Worm (Caenorhabditis elegans) whole organism, young adult: ENCODE data around the gene twk-7.

Source experiments
- C17E4.6 ChIP-seq: fragments of 200-800 bp; sonication (Bioruptor generic); IDR thresholded peaks from 2 replicates; pipeline ENCODE4 v1.3.6; 2022; ENCODE audit warnings: missing genetic modification reagents, missing genetic modification characterization, missing compliant biosample characterization
- D2030.7 ChIP-seq: fragments of 200-800 bp; sonication (Bioruptor generic); IDR thresholded peaks from 2 replicates; pipeline ENCODE4 v1.3.6; 2022; ENCODE audit warnings: missing genetic modification reagents, missing genetic modification characterization, missing compliant biosample characterization
- ama-1 ChIP-seq, 3 experiments: fragments of 150-350 bp in 1 of 3; sonication (generic microtip) in 2 of 3; optimal IDR thresholded peaks; 2 replicates each; lab custom pipeline; 2014 to 2018; ENCODE audit warnings: missing biosample characterization in 2 of 3, missing genetic modification characterization in 2 of 3, missing genetic modification reagents in 2 of 3
- cebp-2 ChIP-seq: fragments of 200-800 bp; sonication (Bioruptor generic); IDR thresholded peaks from 2 replicates; pipeline ENCODE4 v1.3.6; 2022; ENCODE audit warnings: missing genetic modification characterization, missing compliant biosample characterization
- pha-4 ChIP-seq: fragments of 150-350 bp; sonication (generic microtip); optimal IDR thresholded peaks from 2 replicates; lab custom pipeline; 2014; ENCODE audit warnings: missing biosample characterization, missing genetic modification reagents, missing genetic modification characterization
- rcor-1 ChIP-seq: fragments of 200-800 bp; sonication (Bioruptor generic); IDR thresholded peaks from 2 replicates; pipeline ENCODE4 v1.3.6; 2022; ENCODE audit warnings: missing genetic modification reagents, missing genetic modification characterization, missing compliant biosample characterization

DNA sequence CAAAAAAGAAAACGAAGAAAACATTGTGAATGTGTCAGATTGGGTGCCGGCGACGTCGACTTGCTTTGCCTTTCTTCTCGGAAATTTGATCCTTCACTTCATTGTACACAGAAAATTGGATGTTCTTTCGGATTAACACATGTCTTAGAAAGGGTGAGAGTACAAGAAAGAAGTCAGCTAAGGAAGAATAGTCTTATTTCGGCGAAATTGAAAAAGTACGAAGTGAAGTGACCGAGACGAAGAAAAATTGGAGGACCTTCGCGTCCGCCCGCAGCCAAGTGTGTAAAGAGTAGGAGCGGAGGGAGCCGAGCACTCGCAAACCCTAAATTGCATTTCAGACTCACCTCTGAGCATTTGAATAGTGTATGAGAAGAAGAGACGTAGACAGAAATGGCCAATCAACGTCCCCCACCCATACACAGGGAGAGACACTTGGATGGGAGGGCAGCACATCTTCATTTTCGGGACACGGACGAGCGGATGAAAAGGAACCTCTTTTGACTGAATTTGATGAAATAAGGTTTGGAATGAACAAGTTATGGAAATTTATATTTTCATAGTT lies 54.9 kb downstream of the twk-7 start, which contains the start of gene glr-1:
- TF ChIP-seq D2030.7 (GFP tag; lab: Robert Waterston, UW) (no peak), C17E4.6 (no peak), rcor-1 (GFP tag; lab: Robert Waterston, UW) (no peak), ama-1 (optimal IDR thresholded peaks at IDR 0.05; lab: Kevin White, UChicago) (no peak), ama-1 (GFP tag; optimal IDR thresholded peaks at IDR 0.05; lab: Kevin White, UChicago) (no peak), pha-4 (tag; lab: Kevin White, UChicago) (no peak), cebp-2 (GFP tag; lab: Robert Waterston, UW) (no peak)
